Worm (Caenorhabditis elegans): ENCODE data around the gene jmjd-2.
A peak's percentile ranks its signal among the peaks of the same experiment; 100 is the strongest.

jmjd-2 gene

DNA sequence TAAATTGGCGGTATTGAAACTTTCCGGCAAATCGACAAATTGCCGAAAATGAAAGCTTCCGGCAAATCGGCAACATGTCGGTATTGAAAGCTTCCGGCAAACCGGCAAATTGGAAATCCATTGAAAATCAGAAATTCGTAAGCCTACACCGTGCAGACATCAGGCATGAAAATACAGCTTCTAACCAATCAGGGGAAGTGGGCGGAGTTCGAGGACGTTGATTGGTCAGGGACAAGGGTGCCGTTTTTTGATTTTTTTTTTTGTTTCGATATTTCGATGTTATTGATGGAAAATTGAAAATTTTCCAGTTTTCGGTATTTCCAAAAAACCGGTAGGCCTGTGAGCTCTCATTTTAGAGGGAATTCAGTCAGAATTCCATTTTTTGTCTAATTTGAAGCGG, 26.4 kb upstream of the jmjd-2 start:
- TF ChIP-seq nhr-25 (tag; optimal IDR thresholded peaks at IDR 0.05) (no peak), R02D3.7 (tag; optimal IDR thresholded peaks at IDR 0.05) (no peak), mml-1 (tag; optimal IDR thresholded peaks at IDR 0.05) (no peak), lsy-12 (tag; optimal IDR thresholded peaks at IDR 0.05) (no peak), nfya-1 (tag; optimal IDR thresholded peaks at IDR 0.05; ENCODE audit: insufficient read depth) (peak; percentile 90), ama-1 (optimal IDR thresholded peaks at IDR 0.05) (no peak)

DNA sequence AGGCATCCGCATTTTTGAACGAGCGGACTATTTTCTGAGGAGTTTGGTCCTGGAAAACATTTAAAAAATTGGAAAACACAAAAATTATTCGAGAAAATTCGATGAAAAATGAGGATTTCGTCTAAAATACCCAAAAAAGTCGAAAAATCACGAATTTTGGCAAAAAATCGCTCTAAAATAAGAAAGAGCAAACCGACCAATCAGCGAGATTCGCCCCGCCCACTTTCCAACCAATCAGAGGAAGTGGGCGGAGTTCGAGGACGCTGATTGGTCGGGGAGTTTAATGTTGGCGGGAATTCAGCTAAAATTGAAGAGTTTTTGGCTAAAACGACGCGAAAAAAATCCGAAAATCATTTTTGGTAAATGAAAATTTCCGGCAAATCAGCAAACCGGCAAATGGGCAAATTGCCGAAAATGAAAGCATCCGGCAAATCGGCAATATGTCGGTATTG, 25.8 kb upstream of the jmjd-2 start, which contains the start of gene Y54G11A.1:
TSS of gene Y54G11A.1 (minus strand) at position 51 of the 452 bp plus-strand sequence.
- peak; percentile 93 for TF ChIP-seq nfya-1 (tag; optimal IDR thresholded peaks at IDR 0.05; ENCODE audit: insufficient read depth)
- no peak for TF ChIP-seq elt-1 (tag; optimal IDR thresholded peaks at IDR 0.05)

ce11 chrII:14257943-14258342, 14.5 kb upstream of the jmjd-2 start:
- TF ChIP-seq lin-39 (tag; optimal IDR thresholded peaks at IDR 0.05) (no peak), elt-2 (tag; optimal IDR thresholded peaks at IDR 0.05) (no peak), daf-12 (tag; optimal IDR thresholded peaks at IDR 0.05) (no peak), jun-1 (tag; optimal IDR thresholded peaks at IDR 0.05) (no peak), egl-5 (tag; optimal IDR thresholded peaks at IDR 0.05) (no peak), ztf-11 (tag; optimal IDR thresholded peaks at IDR 0.05) (no peak), ceh-16 (tag; optimal IDR thresholded peaks at IDR 0.05) (no peak), ztf-4 (tag; optimal IDR thresholded peaks at IDR 0.05) (no peak), ama-1 (optimal IDR thresholded peaks at IDR 0.05) (no peak), unc-62 (GFP tag; optimal IDR thresholded peaks at IDR 0.05) (no peak), zag-1 (tag; optimal IDR thresholded peaks at IDR 0.05) (no peak), elt-1 (tag; optimal IDR thresholded peaks at IDR 0.05) (no peak), fkh-2 (tag; optimal IDR thresholded peaks at IDR 0.05) (no peak), nfya-1 (tag; optimal IDR thresholded peaks at IDR 0.05; ENCODE audit: insufficient read depth) (no peak), nhr-237 (tag; optimal IDR thresholded peaks at IDR 0.05) (no peak), lsy-12 (tag; optimal IDR thresholded peaks at IDR 0.05) (no peak), sea-2 (GFP tag; optimal IDR thresholded peaks at IDR 0.05) (no peak), eor-1 (tag; optimal IDR thresholded peaks at IDR 0.05) (no peak), hmg-11 (tag; optimal IDR thresholded peaks at IDR 0.05) (no peak)

ce11 chrII:14256779-14257178, 13.4 kb upstream of the jmjd-2 start, which contains the start of gene Y54G11A.19:
Gene Y54G11A.19 (minus strand): TSS chrII:14256879.
- TF ChIP-seq nhr-67 (tag; optimal IDR thresholded peaks at IDR 0.05) (no peak), zag-1 (tag; optimal IDR thresholded peaks at IDR 0.05) (no peak), eor-1 (tag; optimal IDR thresholded peaks at IDR 0.05) (no peak), lin-15B (tag; optimal IDR thresholded peaks at IDR 0.05) (no peak), jun-1 (tag; optimal IDR thresholded peaks at IDR 0.05) (no peak), lsy-12 (tag; optimal IDR thresholded peaks at IDR 0.05) (no peak), unc-62 (GFP tag; optimal IDR thresholded peaks at IDR 0.05) (no peak), nhr-237 (tag; optimal IDR thresholded peaks at IDR 0.05) (no peak), ceh-28 (tag; optimal IDR thresholded peaks at IDR 0.05) (no peak), nhr-11 (tag; optimal IDR thresholded peaks at IDR 0.05) (no peak), hmg-11 (tag; optimal IDR thresholded peaks at IDR 0.05) (no peak), ceh-82 (tag; optimal IDR thresholded peaks at IDR 0.05) (no peak), ceh-16 (tag; optimal IDR thresholded peaks at IDR 0.05) (no peak), pqm-1 (tag; optimal IDR thresholded peaks at IDR 0.05) (no peak), nhr-77 (tag; optimal IDR thresholded peaks at IDR 0.05) (no peak), fkh-10 (GFP tag; optimal IDR thresholded peaks at IDR 0.05) (no peak), egl-27 (tag; optimal IDR thresholded peaks at IDR 0.05) (no peak)

DNA sequence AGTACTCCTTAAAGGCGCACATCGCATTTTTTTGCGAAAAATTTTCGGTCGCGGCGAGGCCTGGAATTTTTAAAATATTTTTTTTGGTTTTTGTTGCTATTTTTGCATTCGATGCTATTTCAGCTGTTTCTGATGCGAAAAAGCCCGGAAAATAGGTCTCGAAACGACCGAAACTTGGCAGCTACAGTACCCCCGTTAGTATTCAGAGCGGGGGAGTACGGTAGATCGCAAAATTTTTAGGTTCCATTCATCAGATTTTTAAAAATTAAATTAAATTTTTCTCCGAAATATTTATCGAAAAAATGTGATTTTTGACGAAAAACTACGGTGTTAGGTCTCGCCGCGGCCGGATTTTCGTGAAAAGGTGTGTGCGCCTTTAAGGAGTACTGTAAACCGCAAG, 12.4 kb upstream of the jmjd-2 start:
- no peak for TF ChIP-seq nhr-237 (tag; optimal IDR thresholded peaks at IDR 0.05)
- no peak for TF ChIP-seq fos-1 (tag; optimal IDR thresholded peaks at IDR 0.05)
- no peak for TF ChIP-seq hmg-11 (tag; optimal IDR thresholded peaks at IDR 0.05)
- no peak for TF ChIP-seq daf-12 (tag; optimal IDR thresholded peaks at IDR 0.05)
- no peak for TF ChIP-seq egl-27 (tag; optimal IDR thresholded peaks at IDR 0.05)
- TF ChIP-seq skn-1 (tag; optimal IDR thresholded peaks at IDR 0.05) = no peak
- no peak for TF ChIP-seq aly-2 (tag; optimal IDR thresholded peaks at IDR 0.05)
- TF ChIP-seq lin-15B (tag; optimal IDR thresholded peaks at IDR 0.05) = no peak
- TF ChIP-seq ztf-11 (tag; optimal IDR thresholded peaks at IDR 0.05) = no peak
